Fruit fly (Drosophila melanogaster): ENCODE data around the gene kirre.

DNA sequence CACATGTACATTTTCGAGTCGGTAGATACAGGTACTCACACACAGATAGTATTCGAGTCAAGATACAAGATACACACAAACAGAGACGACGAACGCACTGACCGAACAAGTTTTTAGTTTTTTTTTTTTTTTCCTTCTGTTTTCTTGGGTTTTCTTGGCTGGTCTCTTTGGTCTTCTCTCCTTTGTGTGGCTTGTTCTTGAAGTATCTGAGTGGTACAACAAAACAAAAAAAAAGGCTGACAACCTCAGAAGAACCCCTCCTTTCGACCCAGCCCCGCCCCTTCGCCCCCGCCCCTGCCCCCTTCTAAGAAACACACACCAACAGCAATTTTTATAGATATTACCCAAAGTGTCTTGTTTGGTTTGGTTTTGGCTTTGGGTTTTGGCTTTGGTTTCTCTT lies 399.8 kb downstream of the kirre start:
- TF ChIP-seq Gug (GFP tag; IDR thresholded peaks at IDR 0.05): no peak
- TF ChIP-seq Lpt (GFP tag; optimal IDR thresholded peaks at IDR 0.05): peak; percentile 29
- no peak for TF ChIP-seq cyc (GFP tag; optimal IDR thresholded peaks at IDR 0.05)
- no peak for TF ChIP-seq CG8119 (GFP tag; IDR thresholded peaks at IDR 0.05)
- TF ChIP-seq Eip78C (GFP tag): peak; percentile 11
- TF ChIP-seq CG34406 (GFP tag; optimal IDR thresholded peaks at IDR 0.05): no peak
- TF ChIP-seq CG9139 (GFP tag; optimal IDR thresholded peaks at IDR 0.05): peak; percentile 25
- TF ChIP-seq Sox102F (GFP tag; optimal IDR thresholded peaks at IDR 0.05): no peak
- TF ChIP-seq fkh (GFP tag; optimal IDR thresholded peaks at IDR 0.05): no peak
- TF ChIP-seq Smox (GFP tag; optimal IDR thresholded peaks at IDR 0.05): no peak
- no peak for TF ChIP-seq pdm3 (GFP tag; optimal IDR thresholded peaks at IDR 0.05)
- TF ChIP-seq CG6808 (GFP tag; optimal IDR thresholded peaks at IDR 0.05): peak; percentile 30

Data from whole organism, prepupa.